Fruit fly (Drosophila melanogaster) whole organism, prepupa: ENCODE results near the gene EMC2B.
A peak's percentile ranks its signal among the peaks of the same experiment; 100 is the strongest.

ENCODE experiments used
- CG10631 ChIP-seq: fragments of 200-800 bp; sonication (Bioruptor generic); optimal IDR thresholded peaks from 2 replicates; lab custom pipeline; 2016; ENCODE audit warnings: missing biosample characterization, missing genetic modification characterization
- CG10669 ChIP-seq: fragments of 200-800 bp; sonication (Bioruptor generic); optimal IDR thresholded peaks from 3 replicates; lab custom pipeline; 2018; ENCODE audit warnings: missing biosample characterization, mild to moderate bottlenecking, missing genetic modification characterization, moderate library complexity
- CG11294 ChIP-seq: fragments of 200-800 bp; sonication (Bioruptor generic); IDR thresholded peaks from 2 replicates; pipeline ENCODE4 v1.3.6; 2022; ENCODE audit warnings: missing biosample characterization, missing genetic modification characterization
- CG11762 ChIP-seq: fragments of 200-800 bp; sonication (Bioruptor generic); optimal IDR thresholded peaks from 3 replicates; lab custom pipeline; 2016; ENCODE audit warnings: missing biosample characterization, missing genetic modification characterization; ENCODE audit not compliant: insufficient read depth
- CG11902 ChIP-seq: fragments of 200-800 bp; sonication (Bioruptor generic); optimal IDR thresholded peaks from 3 replicates; lab custom pipeline; 2016; ENCODE audit warnings: missing biosample characterization, missing genetic modification characterization
- CG1621 ChIP-seq: fragments of 200-800 bp; sonication (Bioruptor generic); optimal IDR thresholded peaks from 3 replicates; lab custom pipeline; 2018; ENCODE audit warnings: missing biosample characterization, mild to moderate bottlenecking, missing genetic modification characterization
- CG3032 ChIP-seq: fragments of 200-800 bp; optimal IDR thresholded peaks from 2 replicates; lab custom pipeline; 2019; ENCODE audit warnings: missing biosample characterization, mild to moderate bottlenecking, missing genetic modification characterization, moderate library complexity
- CG31627 ChIP-seq: fragments of 200-800 bp; sonication (Bioruptor generic); optimal IDR thresholded peaks from 3 replicates; lab custom pipeline; 2016; ENCODE audit warnings: missing biosample characterization, missing genetic modification characterization
- CG32006 ChIP-seq: fragments of 200-800 bp; sonication (Bioruptor generic); optimal IDR thresholded peaks from 3 replicates; lab custom pipeline; 2017; ENCODE audit warnings: missing biosample characterization, mild to moderate bottlenecking, missing genetic modification characterization
- CG34406 ChIP-seq: fragments of 200-800 bp; sonication (Bioruptor generic); optimal IDR thresholded peaks from 3 replicates; lab custom pipeline; 2016; ENCODE audit warnings: missing biosample characterization, missing genetic modification characterization
- CG3919 ChIP-seq: fragments of 200-800 bp; sonication (Bioruptor generic); optimal IDR thresholded peaks from 3 replicates; lab custom pipeline; 2016; ENCODE audit warnings: missing biosample characterization, missing genetic modification characterization
- CG6276 ChIP-seq: fragments of 200-800 bp; sonication (Bioruptor generic); optimal IDR thresholded peaks from 2 replicates; lab custom pipeline; 2017; ENCODE audit warnings: missing biosample characterization, mild to moderate bottlenecking, missing genetic modification characterization
- CG6792 ChIP-seq: fragments of 200-800 bp; sonication (Bioruptor generic); optimal IDR thresholded peaks from 3 replicates; lab custom pipeline; 2016; ENCODE audit warnings: missing biosample characterization, missing genetic modification characterization
- CG6854 ChIP-seq: fragments of 200-800 bp; sonication (Bioruptor generic); optimal IDR thresholded peaks from 2 replicates; lab custom pipeline; 2017; ENCODE audit warnings: missing biosample characterization, mild to moderate bottlenecking, missing genetic modification characterization
- CG8319 ChIP-seq: fragments of 200-800 bp; sonication (Bioruptor generic); optimal IDR thresholded peaks from 3 replicates; lab custom pipeline; 2016; ENCODE audit warnings: missing biosample characterization, missing genetic modification characterization
- CG8632 ChIP-seq: fragments of 200-800 bp; sonication (Bioruptor generic); optimal IDR thresholded peaks from 3 replicates; lab custom pipeline; 2016; ENCODE audit warnings: missing biosample characterization, missing genetic modification characterization
- CG9139 ChIP-seq: fragments of 200-800 bp; sonication (Bioruptor generic); optimal IDR thresholded peaks from 3 replicates; lab custom pipeline; 2017; ENCODE audit warnings: missing biosample characterization, mild to moderate bottlenecking, missing genetic modification characterization
- Eip75B ChIP-seq: fragments of 200-800 bp; sonication (Bioruptor generic); optimal IDR thresholded peaks from 3 replicates; lab custom pipeline; 2016; ENCODE audit warnings: missing biosample characterization, missing genetic modification characterization
- Eip78C ChIP-seq: fragments of 200-800 bp; sonication (Bioruptor generic); peaks from one replicate; lab custom pipeline; 2016; ENCODE audit warnings: missing biosample characterization, missing genetic modification characterization
- Eip93F ChIP-seq: fragments of 200-800 bp; sonication (Bioruptor generic); optimal IDR thresholded peaks from 2 replicates; lab custom pipeline; 2016; ENCODE audit warnings: missing biosample characterization, mild to moderate bottlenecking, missing genetic modification characterization
- Ets21C ChIP-seq: fragments of 200-800 bp; sonication (Bioruptor generic); optimal IDR thresholded peaks from 3 replicates; lab custom pipeline; 2016; ENCODE audit warnings: missing biosample characterization, missing genetic modification characterization
- Ets96B ChIP-seq: fragments of 200-800 bp; optimal IDR thresholded peaks from 2 replicates; lab custom pipeline; 2019; ENCODE audit warnings: missing biosample characterization, mild to moderate bottlenecking, missing genetic modification characterization, moderate library complexity
- Gug ChIP-seq: fragments of 200-800 bp; sonication (Bioruptor generic); IDR thresholded peaks from 2 replicates; pipeline ENCODE4 v1.3.6; 2022; ENCODE audit warnings: missing biosample characterization, missing genetic modification characterization
- Hr39 ChIP-seq: fragments of 200-800 bp; sonication (Bioruptor generic); optimal IDR thresholded peaks from 2 replicates; lab custom pipeline; 2016; ENCODE audit warnings: missing biosample characterization, missing genetic modification characterization
- Hr4 ChIP-seq: fragments of 200-800 bp; sonication (Bioruptor generic); optimal IDR thresholded peaks from 3 replicates; lab custom pipeline; 2016; ENCODE audit warnings: missing biosample characterization, missing genetic modification characterization
- Lpt ChIP-seq: fragments of 200-800 bp; sonication (Bioruptor generic); optimal IDR thresholded peaks from 3 replicates; lab custom pipeline; 2016; ENCODE audit warnings: missing biosample characterization, missing genetic modification characterization
- Sox102F ChIP-seq: fragments of 200-800 bp; sonication (Bioruptor generic); optimal IDR thresholded peaks from 2 replicates; lab custom pipeline; 2016; ENCODE audit warnings: missing biosample characterization, mild to moderate bottlenecking, missing genetic modification characterization
- Sox14 ChIP-seq: fragments of 200-800 bp; sonication (Bioruptor generic); optimal IDR thresholded peaks from 3 replicates; lab custom pipeline; 2016; ENCODE audit warnings: missing biosample characterization, missing genetic modification characterization
- achi ChIP-seq: fragments of 200-800 bp; sonication (Bioruptor generic); optimal IDR thresholded peaks from 3 replicates; lab custom pipeline; 2016; ENCODE audit warnings: missing biosample characterization, missing genetic modification characterization
- acj6 ChIP-seq: fragments of 200-800 bp; sonication (Bioruptor generic); optimal IDR thresholded peaks from 3 replicates; lab custom pipeline; 2016; ENCODE audit warnings: missing biosample characterization, missing genetic modification characterization
- cyc ChIP-seq: fragments of 200-800 bp; sonication (Bioruptor generic); optimal IDR thresholded peaks from 3 replicates; lab custom pipeline; 2016; ENCODE audit warnings: missing biosample characterization, missing genetic modification characterization
- eg ChIP-seq: fragments of 200-800 bp; sonication (Bioruptor generic); IDR thresholded peaks from 3 replicates; pipeline ENCODE4 v1.3.6; 2022; ENCODE audit warnings: missing biosample characterization, missing genetic modification characterization
- esn ChIP-seq: fragments of 200-800 bp; sonication (Bioruptor generic); optimal IDR thresholded peaks from 2 replicates; lab custom pipeline; 2016; ENCODE audit warnings: missing biosample characterization, mild to moderate bottlenecking, missing genetic modification characterization, moderate library complexity
- fd59A ChIP-seq: fragments of 200-800 bp; sonication (Bioruptor generic); optimal IDR thresholded peaks from 2 replicates; lab custom pipeline; 2017; ENCODE audit warnings: missing biosample characterization, mild to moderate bottlenecking, missing genetic modification characterization, missing genetic modification reagents
- fkh ChIP-seq: fragments of 200-800 bp; sonication (Bioruptor generic); optimal IDR thresholded peaks from 3 replicates; lab custom pipeline; 2017; ENCODE audit warnings: missing biosample characterization, mild to moderate bottlenecking, missing genetic modification characterization, moderate library complexity
- lz ChIP-seq: fragments of 200-800 bp; sonication (Bioruptor generic); optimal IDR thresholded peaks from 3 replicates; lab custom pipeline; 2016; ENCODE audit warnings: missing biosample characterization, missing genetic modification characterization
- net ChIP-seq: fragments of 200-800 bp; sonication (Bioruptor generic); optimal IDR thresholded peaks from 3 replicates; lab custom pipeline; 2016; ENCODE audit warnings: missing biosample characterization, missing genetic modification characterization
- pdm3 ChIP-seq: fragments of 200-800 bp; sonication (Bioruptor generic); optimal IDR thresholded peaks from 3 replicates; lab custom pipeline; 2016; ENCODE audit warnings: missing biosample characterization, missing genetic modification characterization
- svp ChIP-seq: fragments of 200-800 bp; sonication (Bioruptor generic); peaks from one replicate; lab custom pipeline; 2016; ENCODE audit warnings: missing biosample characterization, missing genetic modification characterization
- topi ChIP-seq: fragments of 200-800 bp; sonication (Bioruptor generic); optimal IDR thresholded peaks from 3 replicates; lab custom pipeline; 2016; ENCODE audit warnings: missing biosample characterization, missing genetic modification characterization
- vri ChIP-seq: fragments of 200-800 bp; sonication (Bioruptor generic); optimal IDR thresholded peaks from 3 replicates; lab custom pipeline; 2016; ENCODE audit warnings: missing biosample characterization, mild to moderate bottlenecking, missing genetic modification characterization

Gene EMC2B

DNA sequence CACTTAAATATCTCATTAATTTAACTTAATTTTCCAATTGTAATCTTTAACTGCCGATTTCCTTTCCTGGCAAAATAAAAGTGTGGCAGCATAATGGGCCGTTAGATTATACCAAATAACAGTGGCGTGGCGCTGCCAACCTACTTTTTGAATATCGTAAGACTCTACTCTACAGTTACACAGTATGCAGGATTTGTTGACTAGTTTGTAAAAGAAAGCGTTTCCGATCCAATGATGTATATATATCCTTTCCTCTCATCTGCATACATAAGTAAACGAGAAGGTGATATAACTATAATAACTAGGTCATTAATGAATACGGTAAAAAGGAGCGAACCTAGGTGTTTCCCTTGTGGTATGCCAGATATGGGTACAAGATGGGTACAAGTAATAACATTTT is at the start of gene EMC2B:
EMC2B (minus strand) TSS at position 98 of the 400 bp plus-strand sequence.
- TF ChIP-seq CG34406 (GFP tag; lab: Kevin White, UChicago) = no peak
- peak; percentile 63 for TF ChIP-seq Ets21C (GFP tag; lab: Kevin White, UChicago)
- no peak for TF ChIP-seq CG32006 (GFP tag; lab: Kevin White, UChicago)
- TF ChIP-seq pdm3 (GFP tag; lab: Kevin White, UChicago) = no peak
- TF ChIP-seq fkh = no peak
- peak; percentile 57 for TF ChIP-seq Hr4 (GFP tag; lab: Kevin White, UChicago)
- TF ChIP-seq esn = peak; percentile 58
- TF ChIP-seq CG8319 (GFP tag; lab: Kevin White, UChicago) = peak; percentile 24
- peak; percentile 15 for TF ChIP-seq CG11902
- peak; percentile 33 for TF ChIP-seq CG10631 (GFP tag; lab: Kevin White, UChicago)
- TF ChIP-seq Lpt = no peak
- no peak for TF ChIP-seq eg (GFP tag; lab: Robert Waterston, UW)
- no peak for TF ChIP-seq fd59A (GFP tag; lab: Kevin White, UChicago)
- TF ChIP-seq Eip78C (GFP tag; lab: Kevin White, UChicago) = peak; percentile 54
- TF ChIP-seq lz = peak; percentile 63
- peak; percentile 60 for TF ChIP-seq Hr39 (GFP tag; lab: Kevin White, UChicago)
- peak; percentile 41 for TF ChIP-seq CG1621 (tag; lab: Kevin White, UChicago)
- peak; percentile 21 for TF ChIP-seq acj6
- peak; percentile 47 for TF ChIP-seq Sox102F (GFP tag; lab: Kevin White, UChicago)
- peak; percentile 36 for TF ChIP-seq cyc (GFP tag; lab: Kevin White, UChicago)
- TF ChIP-seq CG3919 (GFP tag; lab: Kevin White, UChicago) = peak; percentile 52
- peak; percentile 20 for TF ChIP-seq svp (GFP tag; lab: Kevin White, UChicago)
- no peak for TF ChIP-seq net
- TF ChIP-seq CG6854 (GFP tag; lab: Kevin White, UChicago) = peak; percentile 8
- no peak for TF ChIP-seq CG11762 (GFP tag; lab: Kevin White, UChicago)
- peak; percentile 47 for TF ChIP-seq CG3032 (tag; lab: Kevin White, UChicago)
- no peak for TF ChIP-seq Gug (GFP tag; lab: Robert Waterston, UW)
- TF ChIP-seq Eip75B = peak; percentile 57
- peak; percentile 51 for TF ChIP-seq topi (GFP tag; lab: Kevin White, UChicago)
- TF ChIP-seq CG31627 (GFP tag; lab: Kevin White, UChicago) = peak; percentile 52
- TF ChIP-seq CG8632 (GFP tag; lab: Kevin White, UChicago) = no peak
- peak; percentile 46 for TF ChIP-seq Sox14 (GFP tag; lab: Kevin White, UChicago)
- TF ChIP-seq achi (GFP tag; lab: Kevin White, UChicago) = peak; percentile 24
- TF ChIP-seq CG6792 = peak; percentile 4
- no peak for TF ChIP-seq Eip93F (GFP tag; lab: Kevin White, UChicago)
- TF ChIP-seq vri (GFP tag; lab: Kevin White, UChicago) = no peak
- TF ChIP-seq, all 60 proteins: peak for 23

DNA sequence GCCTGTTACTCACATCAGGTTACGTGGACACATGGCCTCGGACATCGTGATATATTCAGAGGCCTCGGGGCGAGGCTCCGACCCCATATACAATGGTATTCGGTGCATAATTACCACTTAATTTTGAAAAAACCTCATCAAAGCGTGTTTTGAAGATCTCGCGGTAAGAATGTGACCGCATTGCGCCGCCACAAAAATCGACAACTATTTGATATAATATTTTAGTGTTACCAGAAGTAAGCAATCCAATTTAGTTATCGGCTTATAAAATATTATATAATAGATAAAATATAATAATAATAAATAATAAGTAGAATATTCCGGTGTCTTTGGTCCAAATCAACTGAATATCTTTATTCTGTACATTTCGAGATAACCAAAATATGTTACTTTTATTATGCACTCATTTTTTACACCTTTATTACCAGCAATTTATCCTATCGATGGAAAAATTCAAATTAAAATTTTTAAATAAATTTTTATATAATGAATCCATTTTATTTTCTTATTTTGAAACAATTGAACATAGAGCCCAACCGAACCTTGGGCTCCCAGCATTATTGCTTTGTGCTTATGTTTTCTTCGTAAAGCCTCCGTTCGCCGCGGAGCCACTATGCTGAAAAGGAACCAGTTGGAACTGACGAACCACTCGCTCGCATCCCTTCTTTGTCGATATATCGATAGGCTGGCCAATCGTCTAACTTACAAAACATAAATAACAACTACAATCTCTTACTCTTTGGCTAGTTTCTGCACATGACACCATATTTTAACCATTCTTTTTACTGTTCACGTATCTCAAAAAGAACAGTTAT is 48.5 kb upstream of the EMC2B start, which contains the start of the genes CG18213 and Trm7-32:
CG18213 (minus strand) TSS at position 211 of the 815 bp plus-strand sequence.
Trm7-32 (plus strand) TSS at position 690 of the 815 bp plus-strand sequence.
- TF ChIP-seq Ets21C (GFP tag; lab: Kevin White, UChicago) (no peak), topi (GFP tag; lab: Kevin White, UChicago) (no peak), CG8632 (GFP tag; lab: Kevin White, UChicago) (no peak), Hr39 (GFP tag; lab: Kevin White, UChicago) (no peak), CG6276 (GFP tag; lab: Kevin White, UChicago) (no peak), CG9139 (no peak), Lpt (no peak), esn (peak; percentile 15), Ets96B (tag; lab: Kevin White, UChicago) (no peak), CG3032 (tag; lab: Kevin White, UChicago) (no peak), Gug (GFP tag; lab: Robert Waterston, UW) (no peak), CG34406 (GFP tag; lab: Kevin White, UChicago) (no peak), CG11294 (GFP tag; lab: Robert Waterston, UW) (no peak), CG6792 (no peak), Eip75B (no peak), achi (GFP tag; lab: Kevin White, UChicago) (peak; percentile 27), CG10669 (GFP tag; lab: Kevin White, UChicago) (no peak), CG1621 (tag; lab: Kevin White, UChicago) (no peak), CG10631 (GFP tag; lab: Kevin White, UChicago) (peak; percentile 38)
